Fruit fly (Drosophila melanogaster) whole organism, embryonic: Measurements from ENCODE around the gene SmD2.

ENCODE experiments used
- Blimp-1 ChIP-seq: fragments of 200-800 bp; sonication (Bioruptor generic); optimal IDR thresholded peaks from 3 replicates; lab custom pipeline; 2018; ENCODE audit warnings: missing biosample characterization, missing genetic modification characterization, mild to moderate bottlenecking, moderate library complexity, missing genetic modification reagents
- CG1024 ChIP-seq: fragments of 200-800 bp; sonication (Bioruptor generic); IDR thresholded peaks from 2 replicates; pipeline ENCODE4 v1.3.6; 2022; ENCODE audit warnings: missing biosample characterization, missing genetic modification characterization
- CG11093 ChIP-seq: fragments of 200-800 bp; sonication (Bioruptor generic); IDR thresholded peaks from 3 replicates; pipeline ENCODE4 v1.3.6; 2022; ENCODE audit warnings: missing biosample characterization, missing genetic modification characterization
- CG11398 ChIP-seq: fragments of 200-800 bp; sonication (Bioruptor generic); optimal IDR thresholded peaks from 2 replicates; lab custom pipeline; 2016; ENCODE audit warnings: missing biosample characterization, missing genetic modification characterization
- CG12219 ChIP-seq: fragments of 200-800 bp; sonication (Bioruptor generic); optimal IDR thresholded peaks from 3 replicates; lab custom pipeline; 2018; ENCODE audit warnings: missing biosample characterization, mild to moderate bottlenecking, missing genetic modification characterization
- CG12299 ChIP-seq: fragments of 200-800 bp; sonication (Bioruptor generic); optimal IDR thresholded peaks from 2 replicates; lab custom pipeline; 2018; ENCODE audit warnings: missing biosample characterization, mild to moderate bottlenecking, missing genetic modification characterization
- CG13894 ChIP-seq: fragments of 200-800 bp; sonication (Bioruptor generic); optimal IDR thresholded peaks from 3 replicates; lab custom pipeline; 2018; ENCODE audit warnings: missing biosample characterization, mild to moderate bottlenecking, missing genetic modification characterization, moderate library complexity
- CG14014 ChIP-seq: fragments of 200-800 bp; sonication (Bioruptor generic); IDR thresholded peaks from 2 replicates; pipeline ENCODE4 v1.3.6; 2022; ENCODE audit warnings: missing biosample characterization, missing genetic modification characterization
- CG15269 ChIP-seq: fragments of 200-800 bp; sonication (Bioruptor generic); optimal IDR thresholded peaks from 2 replicates; lab custom pipeline; 2018; ENCODE audit warnings: missing biosample characterization, mild to moderate bottlenecking, missing genetic modification characterization, moderate library complexity
- CG15696 ChIP-seq: fragments of 200-800 bp; sonication (Bioruptor generic); optimal IDR thresholded peaks from 2 replicates; lab custom pipeline; 2019; ENCODE audit warnings: missing biosample characterization, mild to moderate bottlenecking, missing genetic modification characterization, moderate library complexity
- CG1603 ChIP-seq: fragments of 200-800 bp; sonication (Bioruptor generic); optimal IDR thresholded peaks from 2 replicates; lab custom pipeline; 2019; ENCODE audit warnings: missing biosample characterization, mild to moderate bottlenecking, missing genetic modification characterization, moderate library complexity
- CG2889 ChIP-seq: fragments of 200-800 bp; sonication (Bioruptor generic); IDR thresholded peaks from 3 replicates; pipeline ENCODE4 v1.3.6; 2022; ENCODE audit warnings: missing biosample characterization, missing genetic modification characterization
- CG33213 ChIP-seq: fragments of 200-800 bp; sonication (Bioruptor generic); optimal IDR thresholded peaks from 3 replicates; lab custom pipeline; 2016; ENCODE audit warnings: missing biosample characterization, missing genetic modification characterization
- CG3838 ChIP-seq: fragments of 200-800 bp; sonication (Bioruptor generic); optimal IDR thresholded peaks from 3 replicates; lab custom pipeline; 2016; ENCODE audit warnings: missing biosample characterization, missing genetic modification characterization
- CG4730 ChIP-seq: fragments of 200-800 bp; sonication (Bioruptor generic); IDR thresholded peaks from 2 replicates; pipeline ENCODE4 v1.3.6; 2022; ENCODE audit warnings: missing biosample characterization, missing genetic modification characterization
- CG6272 ChIP-seq: fragments of 200-800 bp; sonication (Bioruptor generic); IDR thresholded peaks from 2 replicates; pipeline ENCODE4 v1.3.6; 2022; ENCODE audit warnings: missing biosample characterization, missing genetic modification characterization
- CG7987 ChIP-seq: fragments of 200-800 bp; sonication (Bioruptor generic); optimal IDR thresholded peaks from 2 replicates; lab custom pipeline; 2018; ENCODE audit warnings: missing biosample characterization, mild to moderate bottlenecking, missing genetic modification characterization, moderate library complexity
- CG8944 ChIP-seq: fragments of 200-800 bp; sonication (Bioruptor generic); optimal IDR thresholded peaks from 3 replicates; lab custom pipeline; 2016; ENCODE audit warnings: missing biosample characterization, missing genetic modification characterization
- Dbx ChIP-seq: fragments of 200-800 bp; sonication (Bioruptor generic); IDR thresholded peaks from 3 replicates; pipeline ENCODE4 v1.3.6; 2022; ENCODE audit warnings: missing biosample characterization, missing genetic modification characterization
- MESR4 ChIP-seq: fragments of 200-800 bp; sonication (Bioruptor generic); optimal IDR thresholded peaks from 2 replicates; lab custom pipeline; 2018; ENCODE audit warnings: missing biosample characterization, mild to moderate bottlenecking, missing genetic modification characterization, moderate library complexity
- NFAT ChIP-seq: fragments of 200-800 bp; sonication (Bioruptor generic); IDR thresholded peaks from 2 replicates; pipeline ENCODE4 v1.3.6; 2022; ENCODE audit warnings: missing biosample characterization, missing genetic modification characterization
- Xrp1 ChIP-seq: fragments of 200-800 bp; sonication (Bioruptor generic); IDR thresholded peaks from 2 replicates; pipeline ENCODE4 v1.3.6; 2022; ENCODE audit warnings: missing biosample characterization, missing genetic modification characterization
- ato ChIP-seq: fragments of 200-800 bp; sonication (Bioruptor generic); IDR thresholded peaks from 2 replicates; pipeline ENCODE4 v1.3.6; 2022; ENCODE audit warnings: missing biosample characterization, missing genetic modification characterization; ENCODE audit not compliant: partially characterized antibody
- az2 ChIP-seq: fragments of 200-800 bp; sonication (Bioruptor generic); optimal IDR thresholded peaks from 3 replicates; lab custom pipeline; 2016; ENCODE audit warnings: missing biosample characterization, missing genetic modification characterization
- da ChIP-seq: fragments of 200-800 bp; sonication (Bioruptor generic); optimal IDR thresholded peaks from 2 replicates; lab custom pipeline; 2016; ENCODE audit warnings: missing biosample characterization, missing genetic modification characterization
- fd96Cb ChIP-seq: fragments of 200-800 bp; sonication (Bioruptor generic); optimal IDR thresholded peaks from 2 replicates; lab custom pipeline; 2018; ENCODE audit warnings: missing biosample characterization, mild to moderate bottlenecking, missing genetic modification characterization, moderate library complexity
- hb ChIP-seq: fragments of 200-800 bp; sonication (Bioruptor generic); IDR thresholded peaks from 3 replicates; pipeline ENCODE4 v1.3.6; 2022; ENCODE audit warnings: missing biosample characterization, missing genetic modification characterization; ENCODE audit not compliant: partially characterized antibody
- ind ChIP-seq: fragments of 200-800 bp; sonication (Bioruptor generic); optimal IDR thresholded peaks from 3 replicates; lab custom pipeline; 2016; ENCODE audit warnings: missing biosample characterization, missing genetic modification characterization
- kni ChIP-seq: fragments of 200-800 bp; sonication (Bioruptor generic); optimal IDR thresholded peaks from 3 replicates; lab custom pipeline; 2017; ENCODE audit warnings: mild to moderate bottlenecking, missing biosample characterization, missing genetic modification reagents, missing genetic modification characterization
- lab ChIP-seq: fragments of 200-800 bp; sonication (Bioruptor generic); optimal IDR thresholded peaks from 3 replicates; lab custom pipeline; 2017; ENCODE audit warnings: missing biosample characterization, missing genetic modification characterization, mild to moderate bottlenecking, moderate library complexity, missing genetic modification reagents
- shn ChIP-seq: fragments of 200-800 bp; sonication (Bioruptor generic); optimal IDR thresholded peaks from 3 replicates; lab custom pipeline; 2016; ENCODE audit warnings: missing biosample characterization, missing genetic modification characterization
- slbo ChIP-seq: fragments of 200-800 bp; sonication (Bioruptor generic); IDR thresholded peaks from 2 replicates; pipeline ENCODE4 v1.3.6; 2022; ENCODE audit warnings: missing biosample characterization, missing genetic modification characterization
- sr ChIP-seq: fragments of 200-800 bp; sonication (Bioruptor generic); IDR thresholded peaks from 3 replicates; pipeline ENCODE4 v1.3.6; 2022; ENCODE audit warnings: missing biosample characterization, missing genetic modification characterization
- ttk ChIP-seq: fragments of 200-800 bp; sonication (Bioruptor generic); IDR thresholded peaks from 2 replicates; pipeline ENCODE4 v2.1.2; 2022; ENCODE audit warnings: missing biosample characterization, missing genetic modification characterization
- vvl ChIP-seq: fragments of 200-800 bp; sonication (Bioruptor generic); IDR thresholded peaks from 2 replicates; pipeline ENCODE4 v1.3.6; 2022; ENCODE audit warnings: missing biosample characterization, missing genetic modification characterization
- zf30C ChIP-seq: fragments of 200-800 bp; sonication (Bioruptor generic); optimal IDR thresholded peaks from 3 replicates; lab custom pipeline; 2018; ENCODE audit warnings: missing biosample characterization, mild to moderate bottlenecking, missing genetic modification characterization

The SmD2 gene

DNA sequence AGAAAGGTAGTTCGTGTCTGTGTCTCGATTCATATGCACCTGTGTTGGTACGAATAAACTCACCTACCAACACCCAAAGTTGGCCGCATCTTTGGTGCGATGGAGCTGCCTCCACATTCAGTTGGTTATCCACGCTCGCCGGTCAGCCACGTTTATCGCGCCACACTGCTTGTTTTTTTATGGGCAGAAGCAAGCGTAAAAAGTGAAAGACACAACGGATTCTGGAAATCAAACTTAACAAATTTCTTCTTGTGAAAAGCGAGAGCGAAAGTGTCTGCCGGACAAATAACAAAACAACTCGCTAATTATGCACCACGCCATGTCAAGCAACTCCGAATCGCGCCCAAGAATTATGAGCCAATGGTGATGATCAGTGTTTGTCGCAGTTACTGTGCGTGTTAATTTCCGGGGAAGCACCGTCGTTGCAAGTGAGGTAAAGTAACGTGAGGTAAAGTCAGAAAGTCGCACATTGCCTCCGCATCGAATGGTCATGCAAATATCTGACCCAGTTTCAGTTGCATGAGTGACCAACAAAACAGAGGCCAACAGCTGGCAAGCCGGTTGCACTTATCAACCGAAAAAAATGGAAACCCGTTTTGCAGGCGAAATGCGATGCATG lies 34.0 kb downstream of the SmD2 start, which contains the start of gene Osi17 (continued):
- no peak for TF ChIP-seq Xrp1 (GFP tag; lab: Robert Waterston, UW)
- 0 out of 3 replicates have a peak, but pooled peaks have one; percentile 11 for TF ChIP-seq CG11093 (GFP tag; lab: Robert Waterston, UW)
- TF ChIP-seq Blimp-1 (GFP tag; lab: Kevin White, UChicago) = peak; percentile 99
- no peak for TF ChIP-seq ato
- TF ChIP-seq CG4730 (GFP tag; lab: Robert Waterston, UW) = no peak

DNA sequence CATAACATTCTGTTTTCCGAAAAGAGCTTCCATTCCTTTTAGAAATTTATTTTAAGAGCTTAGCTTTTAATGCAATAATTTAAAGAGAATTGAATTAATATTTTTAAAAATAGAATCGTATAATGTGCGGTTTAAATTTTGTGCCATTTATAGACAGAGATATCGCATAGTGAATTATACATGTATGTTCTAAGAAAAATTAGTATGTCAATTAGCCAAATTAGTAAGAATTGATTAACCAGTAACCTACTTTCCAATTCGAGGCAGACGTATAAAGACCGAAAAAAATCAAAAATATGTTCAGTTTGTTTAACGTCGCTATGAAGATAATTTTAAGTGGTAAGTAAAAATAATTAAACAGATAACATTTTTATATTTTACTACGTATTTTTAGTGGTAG lies 36.0 kb downstream of the SmD2 start, which contains the start of gene CG31560:
Gene CG31560, plus strand, starts transcription at position 301 of the 400 bp plus-strand sequence.
- TF ChIP-seq lab (GFP tag; lab: Kevin White, UChicago) (no peak), CG7987 (GFP tag; lab: Kevin White, UChicago) (no peak), CG11398 (GFP tag; lab: Kevin White, UChicago) (no peak)

DNA sequence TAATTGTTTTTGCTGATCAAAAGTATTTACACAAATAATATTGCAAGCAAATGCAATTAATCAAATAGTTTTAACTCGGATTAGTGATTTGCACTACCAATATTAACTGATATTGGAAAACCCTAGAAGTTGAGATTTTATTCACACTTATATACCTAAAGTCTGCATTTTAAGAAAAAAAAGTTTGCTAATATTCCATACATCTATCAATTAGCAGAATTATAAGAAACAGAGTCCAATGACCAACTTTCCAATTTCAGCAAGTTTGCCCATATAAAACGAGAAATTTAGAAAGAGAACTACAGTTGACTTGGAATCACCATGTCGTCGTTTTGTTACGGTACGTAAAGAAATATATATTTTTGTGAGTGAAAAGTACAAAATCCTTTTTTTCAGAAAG lies 39.1 kb downstream of the SmD2 start, which contains the start of gene CG46026:
Gene CG46026, plus strand, starts transcription at position 301 of the 400 bp plus-strand sequence.
- no peak for TF ChIP-seq az2 (GFP tag; lab: Kevin White, UChicago)
- TF ChIP-seq CG8944 = no peak
- TF ChIP-seq NFAT (GFP tag; lab: Robert Waterston, UW) = no peak
- TF ChIP-seq slbo (GFP tag; lab: Robert Waterston, UW) = no peak
- no peak for TF ChIP-seq CG3838 (GFP tag; lab: Kevin White, UChicago)
- no peak for TF ChIP-seq da (GFP tag; lab: Kevin White, UChicago)
- no peak for TF ChIP-seq CG2889 (GFP tag; lab: Robert Waterston, UW)
- no peak for TF ChIP-seq CG12299 (tag; lab: Kevin White, UChicago)
- no peak for TF ChIP-seq MESR4 (GFP tag; lab: Kevin White, UChicago)
- TF ChIP-seq CG33213 (GFP tag; lab: Kevin White, UChicago) = no peak
- no peak for TF ChIP-seq CG15696
- TF ChIP-seq CG12219 (GFP tag; lab: Kevin White, UChicago) = no peak
- TF ChIP-seq ind (GFP tag; lab: Kevin White, UChicago) = no peak
- TF ChIP-seq zf30C (GFP tag; lab: Kevin White, UChicago) = no peak
- TF ChIP-seq CG14014 = no peak
- TF ChIP-seq fd96Cb = no peak
- TF ChIP-seq CG1024 = no peak
- TF ChIP-seq ttk = no peak
- TF ChIP-seq, all 482 proteins: peak for 0

DNA sequence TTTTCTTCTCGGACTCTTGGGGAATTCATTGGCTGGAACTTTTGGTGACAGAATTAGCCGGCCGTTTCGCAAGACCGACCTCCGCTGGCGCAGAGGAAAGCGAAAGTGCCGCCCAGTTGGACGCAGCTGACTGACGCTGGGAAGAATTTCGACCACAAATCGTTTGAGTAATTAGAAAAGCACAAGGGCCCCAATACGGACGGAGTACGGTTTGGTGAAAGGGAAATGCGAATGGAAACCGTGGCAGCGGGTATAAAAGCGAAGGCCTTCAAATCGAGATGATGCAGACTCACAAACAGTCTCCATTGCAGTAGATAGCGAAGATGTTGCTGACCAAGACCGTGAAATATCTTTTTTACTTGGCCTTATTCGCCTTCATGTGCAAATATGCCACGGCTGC lies 40.8 kb downstream of the SmD2 start, which contains the start of gene Osi16:
Gene Osi16, plus strand, starts transcription at position 301 of the 400 bp plus-strand sequence.
- TF ChIP-seq hb (GFP tag; lab: Robert Waterston, UW) (0 out of 3 replicates have a peak, but pooled peaks have one; percentile 28), shn (GFP tag; lab: Kevin White, UChicago) (no peak), Blimp-1 (GFP tag; lab: Kevin White, UChicago) (peak; percentile 31)

DNA sequence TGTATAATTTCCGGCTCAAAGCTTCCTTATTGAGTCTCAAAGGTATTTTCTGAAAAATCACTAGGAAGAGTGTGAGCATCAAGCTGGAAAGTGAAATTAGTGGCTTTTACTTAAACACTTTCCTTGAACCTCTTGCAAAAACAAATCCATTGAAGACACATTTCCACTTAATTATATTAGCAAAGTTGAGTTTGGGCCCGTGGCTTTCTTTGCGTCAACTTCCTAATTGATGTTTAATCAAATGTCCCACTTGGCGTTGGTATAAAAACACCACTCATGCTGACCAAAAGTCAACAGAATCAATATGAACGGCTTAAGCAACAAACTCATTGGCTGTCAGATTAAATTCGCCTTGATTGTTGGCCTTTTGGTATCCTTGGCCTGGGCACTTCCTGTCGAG lies 42.0 kb downstream of the SmD2 start, which contains the start of gene CG46396:
Gene CG46396, plus strand, starts transcription at position 301 of the 400 bp plus-strand sequence.
- TF ChIP-seq Dbx (GFP tag; lab: Robert Waterston, UW) = no peak
- no peak for TF ChIP-seq shn (GFP tag; lab: Kevin White, UChicago)

DNA sequence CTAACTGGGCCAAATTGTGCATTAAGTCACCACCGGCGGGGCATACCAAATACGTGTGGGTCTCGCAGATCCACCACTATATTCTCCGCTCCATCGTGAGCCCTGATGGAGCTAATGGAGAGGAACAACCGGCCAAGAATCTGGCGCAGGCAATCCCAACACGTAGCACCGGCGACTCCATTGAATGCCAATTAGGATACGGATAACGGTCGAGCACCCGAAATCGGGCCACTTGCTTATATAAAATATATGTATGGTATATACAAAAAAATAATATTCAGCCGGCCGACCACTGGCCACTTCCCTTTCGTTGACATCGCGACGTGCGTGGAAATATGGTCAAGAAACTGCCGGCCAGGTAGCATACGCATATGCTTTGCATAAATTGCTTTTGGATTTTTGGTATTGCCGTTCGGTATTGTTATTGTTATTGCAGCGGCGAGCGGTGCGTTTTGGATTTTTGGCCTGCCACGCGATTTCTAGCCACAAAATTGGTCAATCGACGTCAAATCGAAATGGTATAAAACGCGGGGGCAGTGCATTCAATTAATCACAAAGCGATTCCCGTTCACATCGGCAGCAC lies 44.4 kb downstream of the SmD2 start, which contains the start of gene Osi15:
Gene Osi15, plus strand, starts transcription at position 548 of the 583 bp plus-strand sequence.
- no peak for TF ChIP-seq CG1603
- TF ChIP-seq CG6272 = no peak
- TF ChIP-seq sr (GFP tag; lab: Robert Waterston, UW) = 0 out of 3 replicates have a peak, but pooled peaks have one; percentile 21
- peak; percentile 42 for TF ChIP-seq CG13894 (tag; lab: Kevin White, UChicago)
- TF ChIP-seq CG15269 (tag; lab: Kevin White, UChicago) = no peak
- peak; percentile 91 for TF ChIP-seq vvl (GFP tag; lab: Robert Waterston, UW)
- TF ChIP-seq Blimp-1 (GFP tag; lab: Kevin White, UChicago) = peak; percentile 61
- TF ChIP-seq kni = peak; percentile 83
- TF ChIP-seq, all 482 proteins: peak for 5
